Worm (Caenorhabditis elegans) whole organism, young adult: ENCODE data around the gene ceh-93.

Source experiments
- B0261.1 ChIP-seq: sonication (generic microtip); optimal IDR thresholded peaks from 2 replicates; lab custom pipeline; 2016; ENCODE audit warnings: mild to moderate bottlenecking, missing genetic modification characterization, moderate library complexity, missing compliant biosample characterization
- F22D6.2 ChIP-seq: sonication (generic microtip); optimal IDR thresholded peaks from 2 replicates; lab custom pipeline; 2016; ENCODE audit warnings: mild to moderate bottlenecking, missing genetic modification characterization, missing compliant biosample characterization
- F37B4.10 ChIP-seq: fragments of 200-800 bp; sonication (Bioruptor generic); IDR thresholded peaks from 2 replicates; pipeline ENCODE4 v1.3.6; 2022; ENCODE audit warnings: missing genetic modification characterization, missing compliant biosample characterization
- K12H6.12 ChIP-seq: fragments of 200-800 bp; sonication (Bioruptor generic); optimal IDR thresholded peaks from 2 replicates; lab custom pipeline; 2018; ENCODE audit warnings: mild to moderate bottlenecking, missing genetic modification characterization, missing compliant biosample characterization
- Y53G8AR.9 ChIP-seq: fragments of 200-800 bp; sonication (Bioruptor generic); conservative IDR thresholded peaks from 2 replicates; pipeline ENCODE4 v1.3.6; 2022; ENCODE audit warnings: missing genetic modification reagents, missing genetic modification characterization, missing compliant biosample characterization
- Y67H2A.10 ChIP-seq: fragments of 200-800 bp; sonication (Bioruptor generic); conservative IDR thresholded peaks from 2 replicates; pipeline ENCODE4 v1.3.6; 2022; ENCODE audit warnings: missing genetic modification reagents, missing genetic modification characterization, missing compliant biosample characterization
- attf-6 ChIP-seq: fragments of 200-800 bp; sonication (Bioruptor generic); IDR thresholded peaks from 2 replicates; pipeline ENCODE4 v1.3.6; 2022; ENCODE audit warnings: missing genetic modification reagents, missing genetic modification characterization, missing compliant biosample characterization
- bed-2 ChIP-seq: fragments of 200-800 bp; sonication (Bioruptor generic); IDR thresholded peaks from 2 replicates; pipeline ENCODE4 v1.3.6; 2022; ENCODE audit warnings: missing genetic modification reagents, missing genetic modification characterization, missing compliant biosample characterization
- ceh-100 ChIP-seq: fragments of 200-800 bp; sonication (Bioruptor generic); IDR thresholded peaks from 2 replicates; pipeline ENCODE4 v1.3.6; 2022; ENCODE audit warnings: missing genetic modification reagents, missing genetic modification characterization, missing compliant biosample characterization
- ceh-40 ChIP-seq: fragments of 200-800 bp; sonication (Bioruptor generic); IDR thresholded peaks from 2 replicates; pipeline ENCODE4 v1.3.6; 2022; ENCODE audit warnings: missing genetic modification characterization, missing compliant biosample characterization
- ceh-58 ChIP-seq: fragments of 200-800 bp; sonication (Bioruptor generic); IDR thresholded peaks from 2 replicates; pipeline ENCODE4 v1.3.6; 2022; ENCODE audit warnings: missing genetic modification characterization, missing compliant biosample characterization
- ceh-79 ChIP-seq: sonication (generic microtip); optimal IDR thresholded peaks from 2 replicates; lab custom pipeline; 2017; ENCODE audit warnings: mild to moderate bottlenecking, missing genetic modification characterization, missing compliant biosample characterization
- chd-7 ChIP-seq: sonication (generic microtip); optimal IDR thresholded peaks from 2 replicates; lab custom pipeline; 2016; ENCODE audit warnings: mild to moderate bottlenecking, missing genetic modification characterization, moderate library complexity, missing compliant biosample characterization
- efl-1 ChIP-seq: fragments of 150-350 bp; optimal IDR thresholded peaks from 2 replicates; lab custom pipeline; 2014; ENCODE audit warnings: missing biosample characterization, missing genetic modification reagents, missing genetic modification characterization
- egl-18 ChIP-seq: fragments of 200-800 bp; sonication (Bioruptor generic); IDR thresholded peaks from 2 replicates; pipeline ENCODE4 v1.3.6; 2022; ENCODE audit warnings: missing genetic modification reagents, missing genetic modification characterization, missing compliant biosample characterization
- ets-4 ChIP-seq: fragments of 200-800 bp; sonication (Bioruptor generic); optimal IDR thresholded peaks from 2 replicates; lab custom pipeline; 2018; ENCODE audit warnings: mild to moderate bottlenecking, missing genetic modification characterization, missing compliant biosample characterization
- gei-17 ChIP-seq: fragments of 200-800 bp; sonication (Bioruptor generic); optimal IDR thresholded peaks from 2 replicates; lab custom pipeline; 2018; ENCODE audit warnings: mild to moderate bottlenecking, missing genetic modification characterization, missing compliant biosample characterization
- hlh-12 ChIP-seq: sonication (generic microtip); optimal IDR thresholded peaks from 2 replicates; lab custom pipeline; 2016; ENCODE audit warnings: missing genetic modification characterization, missing compliant biosample characterization
- hmg-20 ChIP-seq: fragments of 200-800 bp; sonication (Bioruptor generic); IDR thresholded peaks from 2 replicates; pipeline ENCODE4 v1.3.6; 2022; ENCODE audit warnings: missing genetic modification reagents, missing genetic modification characterization, missing compliant biosample characterization
- lag-1 ChIP-seq: fragments of 200-800 bp; sonication (Bioruptor generic); IDR thresholded peaks from 2 replicates; pipeline ENCODE4 v1.3.6; 2022; ENCODE audit warnings: missing genetic modification reagents, missing genetic modification characterization, missing compliant biosample characterization
- lin-26 ChIP-seq: fragments of 200-800 bp; sonication (Bioruptor generic); IDR thresholded peaks from 2 replicates; pipeline ENCODE4 v1.3.6; 2022; ENCODE audit warnings: missing genetic modification reagents, missing genetic modification characterization, missing compliant biosample characterization
- lin-40 ChIP-seq: sonication (generic microtip); optimal IDR thresholded peaks from 2 replicates; lab custom pipeline; 2016; ENCODE audit warnings: missing genetic modification characterization, mild to moderate bottlenecking, missing compliant biosample characterization, missing genotype, missing genetic modification reagents
- madf-10 ChIP-seq: sonication (generic microtip); optimal IDR thresholded peaks from 2 replicates; lab custom pipeline; 2016; ENCODE audit warnings: mild to moderate bottlenecking, missing genetic modification characterization, missing compliant biosample characterization
- madf-6 ChIP-seq: fragments of 200-800 bp; sonication (Bioruptor generic); IDR thresholded peaks from 2 replicates; pipeline ENCODE4 v1.3.6; 2022; ENCODE audit warnings: missing genetic modification reagents, missing genetic modification characterization, missing compliant biosample characterization
- mes-4 ChIP-seq: sonication (generic microtip); optimal IDR thresholded peaks from 2 replicates; lab custom pipeline; 2016; ENCODE audit warnings: missing genotype, missing genetic modification characterization, missing compliant biosample characterization
- nfya-1 ChIP-seq: sonication (generic microtip); optimal IDR thresholded peaks from 2 replicates; lab custom pipeline; 2017; ENCODE audit warnings: antibody characterized with exemption, missing compliant biosample characterization, missing genetic modification characterization, borderline replicate concordance; ENCODE audit not compliant: insufficient read depth
- nfya-2 ChIP-seq: fragments of 200-800 bp; sonication (Bioruptor generic); IDR thresholded peaks from 2 replicates; pipeline ENCODE4 v1.3.6; 2022; ENCODE audit warnings: missing genetic modification reagents, missing genetic modification characterization, missing compliant biosample characterization
- nhr-27 ChIP-seq: fragments of 200-800 bp; sonication (Bioruptor generic); optimal IDR thresholded peaks from 2 replicates; lab custom pipeline; 2018; ENCODE audit warnings: mild to moderate bottlenecking, missing genetic modification characterization, moderate library complexity, missing compliant biosample characterization
- nhr-80 ChIP-seq: sonication (generic microtip); optimal IDR thresholded peaks from 2 replicates; lab custom pipeline; 2016; ENCODE audit warnings: missing genetic modification characterization, missing compliant biosample characterization
- nhr-90 ChIP-seq: sonication (generic microtip); optimal IDR thresholded peaks from 2 replicates; lab custom pipeline; 2016; ENCODE audit warnings: missing genotype, mild to moderate bottlenecking, missing genetic modification characterization, missing compliant biosample characterization
- rcor-1 ChIP-seq: fragments of 200-800 bp; sonication (Bioruptor generic); IDR thresholded peaks from 2 replicates; pipeline ENCODE4 v1.3.6; 2022; ENCODE audit warnings: missing genetic modification reagents, missing genetic modification characterization, missing compliant biosample characterization
- snpc-4 ChIP-seq, 5 experiments: fragments of 150-350 bp in 1 of 5; sonication (generic microtip) in 4 of 5; optimal IDR thresholded peaks; 2 replicates each; lab custom pipeline; 2014 to 2018; ENCODE audit warnings: missing genetic modification characterization in 5 of 5, missing biosample characterization in 3 of 5, antibody characterized with exemption in 2 of 5, mild to moderate bottlenecking in 2 of 5, missing compliant biosample characterization in 2 of 5, missing genotype in 2 of 5, moderate library complexity in 2 of 5, missing genetic modification reagents in 1 of 5
- somi-1 ChIP-seq: fragments of 200-800 bp; sonication (Bioruptor generic); optimal IDR thresholded peaks from 2 replicates; lab custom pipeline; 2018; ENCODE audit warnings: mild to moderate bottlenecking, missing genetic modification characterization, missing compliant biosample characterization
- sptf-2 ChIP-seq: fragments of 200-800 bp; sonication (Bioruptor generic); optimal IDR thresholded peaks from 2 replicates; lab custom pipeline; 2018; ENCODE audit warnings: mild to moderate bottlenecking, missing genetic modification characterization, missing compliant biosample characterization
- tbp1 ChIP-seq: fragments of 200-800 bp; sonication (Bioruptor generic); optimal IDR thresholded peaks from 2 replicates; lab custom pipeline; 2018; ENCODE audit warnings: mild to moderate bottlenecking, missing genetic modification characterization, missing compliant biosample characterization
- tlf-1 ChIP-seq: fragments of 200-800 bp; sonication (Bioruptor generic); optimal IDR thresholded peaks from 2 replicates; lab custom pipeline; 2018; ENCODE audit warnings: mild to moderate bottlenecking, missing genetic modification characterization, missing compliant biosample characterization
- ztf-26 ChIP-seq: sonication (generic microtip); optimal IDR thresholded peaks from 2 replicates; lab custom pipeline; 2017; ENCODE audit warnings: missing genetic modification characterization, missing compliant biosample characterization
- ztf-28 ChIP-seq: fragments of 200-800 bp; sonication (Bioruptor generic); IDR thresholded peaks from 2 replicates; pipeline ENCODE4 v1.3.6; 2022; ENCODE audit warnings: missing genetic modification reagents, missing genetic modification characterization, missing compliant biosample characterization

ceh-93 gene

ce11 chrX:371761-372285 lies 16.8 kb downstream of the ceh-93 start, which contains the start of gene nrde-3:
Gene nrde-3 (plus strand): TSS chrX:372235.
- TF ChIP-seq Y67H2A.10 (GFP tag; lab: Robert Waterston, UW) (no peak), ceh-100 (GFP tag; lab: Robert Waterston, UW) (no peak), ceh-40 (no peak), nhr-90 (tag; lab: Kevin White, UChicago) (no peak), rcor-1 (GFP tag; lab: Robert Waterston, UW) (no peak), ztf-26 (tag; lab: Kevin White, UChicago) (no peak), F37B4.10 (no peak), hmg-20 (no peak), Y53G8AR.9 (GFP tag; lab: Robert Waterston, UW) (no peak), B0261.1 (no peak), nhr-27 (tag; lab: Kevin White, UChicago) (no peak)

- TF ChIP-seq lin-40 (tag; lab: Kevin White, UChicago) (no peak), sptf-2 (GFP tag; lab: Kevin White, UChicago) (no peak), somi-1 (GFP tag; lab: Kevin White, UChicago) (no peak), chd-7 (tag; lab: Kevin White, UChicago) (no peak), madf-6 (GFP tag; lab: Robert Waterston, UW) (no peak), gei-17 (GFP tag; lab: Kevin White, UChicago) (no peak), lin-26 (GFP tag; lab: Robert Waterston, UW) (no peak), madf-10 (tag; lab: Kevin White, UChicago) (no peak), ets-4 (no peak), ceh-79 (tag; lab: Kevin White, UChicago) (no peak), snpc-4 (GFP tag; optimal IDR thresholded peaks at IDR 0.05; lab: Kevin White, UChicago) (no peak), snpc-4 (tag; optimal IDR thresholded peaks at IDR 0.05; lab: Kevin White, UChicago) (no peak), nhr-90 (tag; lab: Kevin White, UChicago) (no peak), hlh-12 (tag; lab: Kevin White, UChicago) (no peak), egl-18 (GFP tag; lab: Robert Waterston, UW) (no peak), tlf-1 (GFP tag; lab: Kevin White, UChicago) (no peak)
Observed at ce11 chrX:369923-370322, 18.7 kb downstream of the ceh-93 start.

- TF ChIP-seq ztf-28 (GFP tag; lab: Robert Waterston, UW) (no peak), lag-1 (GFP tag; lab: Robert Waterston, UW) (no peak), F22D6.2 (no peak), attf-6 (GFP tag; lab: Robert Waterston, UW) (no peak), K12H6.12 (tag; lab: Kevin White, UChicago) (no peak), tbp1 (GFP tag; lab: Kevin White, UChicago) (no peak), nhr-80 (no peak), nfya-1 (no peak), lin-40 (tag; lab: Kevin White, UChicago) (no peak), ceh-58 (no peak), mes-4 (tag; lab: Kevin White, UChicago) (no peak), lin-26 (GFP tag; lab: Robert Waterston, UW) (no peak), nfya-2 (GFP tag; lab: Robert Waterston, UW) (no peak), bed-2 (GFP tag; lab: Robert Waterston, UW) (no peak), efl-1 (GFP tag; lab: Kevin White, UChicago) (no peak)
Observed at ce11 chrX:360479-360878, 28.1 kb downstream of the ceh-93 start, which contains the start of gene C04E7.5. Gene C04E7.5 (plus strand): TSS chrX:360779.
